Fruit fly (Drosophila melanogaster) whole organism, wandering third instar larva: Measurements from ENCODE around the gene CG18135.

Experiments used
- Abd-B ChIP-seq: fragments of >200 bp; optimal IDR thresholded peaks from 2 replicates; lab custom pipeline; 2017; ENCODE audit warnings: missing biosample characterization, missing genetic modification characterization
- CG32264 ChIP-seq: fragments of 200-800 bp; sonication (Bioruptor generic); optimal IDR thresholded peaks from 2 replicates; lab custom pipeline; 2016; ENCODE audit warnings: missing biosample characterization, missing genetic modification characterization
- CG9705 ChIP-seq: fragments of 200-800 bp; sonication (Bioruptor generic); optimal IDR thresholded peaks from 2 replicates; lab custom pipeline; 2018; ENCODE audit warnings: missing biosample characterization, mild to moderate bottlenecking, missing genetic modification characterization
- CrebA ChIP-seq: fragments of 200-800 bp; sonication (Bioruptor generic); optimal IDR thresholded peaks from 2 replicates; lab custom pipeline; 2016; ENCODE audit warnings: missing biosample characterization, mild to moderate bottlenecking, missing genetic modification characterization, borderline replicate concordance
- Dfd ChIP-seq: fragments of >200 bp; optimal IDR thresholded peaks from 2 replicates; lab custom pipeline; 2017; ENCODE audit warnings: missing biosample characterization, missing genetic modification characterization
- Dif ChIP-seq: fragments of 200-275, 200-300 bp; sonication (Bioruptor generic); optimal IDR thresholded peaks from 2 replicates; lab custom pipeline; 2018; ENCODE audit warnings: missing biosample characterization, missing genetic modification characterization; ENCODE audit not compliant: partially characterized antibody
- GATAd ChIP-seq: sonication (Bioruptor generic); optimal IDR thresholded peaks from 2 replicates; lab custom pipeline; 2016; ENCODE audit warnings: missing biosample characterization, missing genetic modification characterization
- HLH106 ChIP-seq: fragments of 200-800 bp; optimal IDR thresholded peaks from 3 replicates; lab custom pipeline; 2019; ENCODE audit warnings: missing biosample characterization, mild to moderate bottlenecking, missing genetic modification characterization, moderate library complexity
- Hnf4 ChIP-seq: fragments of 200-800 bp; sonication (Bioruptor generic); optimal IDR thresholded peaks from 2 replicates; lab custom pipeline; 2016; ENCODE audit warnings: missing biosample characterization, mild to moderate bottlenecking, missing genetic modification characterization
- Hr78 ChIP-seq: fragments of >200 bp; optimal IDR thresholded peaks from 2 replicates; lab custom pipeline; 2017; ENCODE audit warnings: missing biosample characterization, missing genetic modification characterization
- Hr83 ChIP-seq: fragments of 200-300 bp; sonication (Bioruptor generic); optimal IDR thresholded peaks from 2 replicates; lab custom pipeline; 2016; ENCODE audit warnings: missing biosample characterization, mild to moderate bottlenecking, missing genetic modification characterization, moderate library complexity; ENCODE audit not compliant: poor library complexity, severe bottlenecking
- Jra ChIP-seq: sonication (Bioruptor generic); optimal IDR thresholded peaks from 2 replicates; lab custom pipeline; 2016; ENCODE audit warnings: missing biosample characterization, missing genetic modification characterization
- Mio ChIP-seq: sonication (Bioruptor generic); optimal IDR thresholded peaks from 2 replicates; lab custom pipeline; 2016; ENCODE audit warnings: missing biosample characterization, missing genetic modification characterization
- Myc ChIP-seq: fragments of >200 bp; optimal IDR thresholded peaks from 2 replicates; lab custom pipeline; 2017
- N ChIP-seq: fragments of >200 bp; optimal IDR thresholded peaks from 2 replicates; lab custom pipeline; 2018; ENCODE audit warnings: missing biosample characterization, missing external identifiers, missing genetic modification characterization
- OdsH ChIP-seq: fragments of 200-800 bp; sonication (Bioruptor generic); optimal IDR thresholded peaks from 2 replicates; lab custom pipeline; 2016; ENCODE audit warnings: missing biosample characterization, mild to moderate bottlenecking, missing genetic modification characterization
- Rel ChIP-seq, 2 experiments: fragments of 200-800 bp; sonication (Bioruptor generic) in 1 of 2; optimal IDR thresholded peaks; 2 replicates in 1 of 2; 3 replicates in 1 of 2; lab custom pipeline; 2016 to 2019; ENCODE audit warnings: mild to moderate bottlenecking in 2 of 2, missing biosample characterization in 2 of 2, missing genetic modification characterization in 2 of 2, moderate library complexity in 1 of 2
- Sp1 ChIP-seq: fragments of 200-800 bp; sonication (Bioruptor generic); optimal IDR thresholded peaks from 3 replicates; lab custom pipeline; 2019; ENCODE audit warnings: missing biosample characterization, mild to moderate bottlenecking, missing genetic modification characterization, moderate library complexity
- Vsx2 ChIP-seq: fragments of 200-300, 225-300 bp; sonication (Bioruptor generic); optimal IDR thresholded peaks from 2 replicates; lab custom pipeline; 2018; ENCODE audit warnings: missing biosample characterization, missing genetic modification characterization; ENCODE audit not compliant: partially characterized antibody
- br ChIP-seq: fragments of 200-800 bp; sonication (Bioruptor generic); optimal IDR thresholded peaks from 2 replicates; lab custom pipeline; 2016; ENCODE audit warnings: missing biosample characterization, missing genetic modification characterization
- brk ChIP-seq: fragments of 200-800 bp; sonication (Bioruptor generic); optimal IDR thresholded peaks from 2 replicates; lab custom pipeline; 2016; ENCODE audit warnings: missing biosample characterization, mild to moderate bottlenecking, missing genetic modification characterization
- dl ChIP-seq, 2 experiments: fragments of 175-275, 200-275 bp in 1 of 2; fragments of 200-275 bp in 1 of 2; sonication (Bioruptor generic); optimal IDR thresholded peaks; lab custom pipeline; 2018; ENCODE audit warnings: mild to moderate bottlenecking in 2 of 2, missing biosample characterization in 2 of 2, missing genetic modification characterization in 2 of 2, moderate library complexity in 2 of 2; ENCODE audit not compliant: partially characterized antibody in 2 of 2, insufficient read depth in 1 of 2
- dmrt93B ChIP-seq: fragments of 200-800 bp; sonication (Bioruptor generic); optimal IDR thresholded peaks from 2 replicates; lab custom pipeline; 2018; ENCODE audit warnings: missing biosample characterization, mild to moderate bottlenecking, missing genetic modification characterization
- dsf ChIP-seq: sonication (Bioruptor generic); optimal IDR thresholded peaks from 2 replicates; lab custom pipeline; 2016; ENCODE audit warnings: missing biosample characterization, missing genetic modification characterization, borderline replicate concordance
- ey ChIP-seq: fragments of 200-800 bp; sonication (Bioruptor generic); optimal IDR thresholded peaks from 2 replicates; lab custom pipeline; 2016; ENCODE audit warnings: missing biosample characterization, missing genetic modification characterization
- foxo ChIP-seq, 2 experiments: fragments of 200-800 bp; sonication (Bioruptor generic); optimal IDR thresholded peaks; 2 replicates in 1 of 2; 3 replicates in 1 of 2; lab custom pipeline; 2016 to 2017; ENCODE audit warnings: missing biosample characterization in 2 of 2, missing genetic modification characterization in 2 of 2
- fru ChIP-seq: fragments of 200-800 bp; sonication (Bioruptor generic); optimal IDR thresholded peaks from 3 replicates; lab custom pipeline; 2016; ENCODE audit warnings: missing biosample characterization, mild to moderate bottlenecking, missing genetic modification characterization
- h ChIP-seq: fragments of 200-800 bp; sonication (Bioruptor generic); optimal IDR thresholded peaks from 3 replicates; lab custom pipeline; 2016; ENCODE audit warnings: missing biosample characterization, mild to moderate bottlenecking, missing genetic modification characterization
- jim ChIP-seq: fragments of 175-275, 200-325 bp; sonication (Bioruptor generic); optimal IDR thresholded peaks from 2 replicates; lab custom pipeline; 2016; ENCODE audit warnings: missing biosample characterization, mild to moderate bottlenecking, missing genetic modification characterization
- lola ChIP-seq: fragments of >200 bp; optimal IDR thresholded peaks from 2 replicates; lab custom pipeline; 2017; ENCODE audit warnings: missing biosample characterization, missing genetic modification characterization
- pan ChIP-seq: fragments of >200 bp; optimal IDR thresholded peaks from 2 replicates; lab custom pipeline; 2017
- psq ChIP-seq: fragments of 200-800 bp; sonication (Bioruptor generic); optimal IDR thresholded peaks from 3 replicates; lab custom pipeline; 2017; ENCODE audit warnings: missing biosample characterization, mild to moderate bottlenecking, missing genetic modification characterization, moderate library complexity
- rgr ChIP-seq: fragments of 200-800 bp; sonication (Bioruptor generic); optimal IDR thresholded peaks from 3 replicates; lab custom pipeline; 2016; ENCODE audit warnings: missing biosample characterization, mild to moderate bottlenecking, missing genetic modification characterization
- sage ChIP-seq: fragments of 200-800 bp; sonication (Bioruptor generic); optimal IDR thresholded peaks from 2 replicates; lab custom pipeline; 2016; ENCODE audit warnings: missing biosample characterization, mild to moderate bottlenecking, missing genetic modification characterization
- sv ChIP-seq: fragments of 200-800 bp; sonication (Bioruptor generic); optimal IDR thresholded peaks from 3 replicates; lab custom pipeline; 2016; ENCODE audit warnings: missing biosample characterization, missing genetic modification characterization
- tai ChIP-seq: sonication (Bioruptor generic); optimal IDR thresholded peaks from 2 replicates; lab custom pipeline; 2016; ENCODE audit warnings: missing biosample characterization, missing genetic modification characterization
- usp ChIP-seq: fragments of >200 bp; optimal IDR thresholded peaks from 2 replicates; lab custom pipeline; 2017; ENCODE audit warnings: missing biosample characterization, missing genetic modification characterization
- woc ChIP-seq: sonication (Bioruptor generic); optimal IDR thresholded peaks from 2 replicates; lab custom pipeline; 2016; ENCODE audit warnings: missing biosample characterization, mild to moderate bottlenecking, missing genetic modification characterization

The CG18135 gene

DNA sequence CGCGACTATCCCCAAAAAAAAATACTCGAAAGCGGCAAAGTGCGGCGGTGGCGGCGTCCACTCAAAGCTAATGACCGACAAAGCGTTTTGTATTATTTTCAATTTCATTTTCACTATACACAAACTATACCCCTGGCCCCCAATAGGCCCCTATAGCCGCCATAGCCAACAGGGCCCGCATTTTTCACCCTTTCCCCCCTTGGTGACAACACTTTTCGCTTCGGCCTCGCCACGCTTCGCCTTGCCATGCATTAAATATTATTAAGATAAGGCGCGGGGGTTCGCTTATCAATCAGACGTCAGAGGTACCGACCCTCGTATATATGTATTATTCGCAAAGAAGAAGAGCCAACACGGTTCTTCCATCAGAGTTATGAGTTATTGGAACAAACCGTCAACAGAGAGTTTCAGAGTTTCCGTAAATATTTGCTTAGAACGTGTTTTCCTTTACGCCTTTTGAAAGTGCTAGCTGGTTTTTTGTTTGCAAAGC, 42.1 kb upstream of the CG18135 start:
- TF ChIP-seq usp (GFP tag; lab: Kevin White, UChicago): no peak
- TF ChIP-seq Dfd (GFP tag; lab: Kevin White, UChicago): no peak
- TF ChIP-seq br: peak; percentile 3
- TF ChIP-seq rgr (GFP tag; lab: Kevin White, UChicago): no peak
- no peak for TF ChIP-seq Jra (GFP tag; lab: Kevin White, UChicago)
- no peak for TF ChIP-seq Rel (GFP tag; optimal IDR thresholded peaks at IDR 0.05; lab: Kevin White, UChicago)
- TF ChIP-seq Rel (tag; optimal IDR thresholded peaks at IDR 0.05; lab: Kevin White, UChicago): peak; percentile 5
- peak; percentile 5 for TF ChIP-seq psq
- peak; percentile 83 for TF ChIP-seq h

- no peak for TF ChIP-seq jim (GFP tag; lab: Kevin White, UChicago)
- TF ChIP-seq br: no peak
- TF ChIP-seq lola (GFP tag; lab: Kevin White, UChicago): no peak
- TF ChIP-seq brk (GFP tag; lab: Kevin White, UChicago): no peak
Measured at dm6 chr3L:19037051-19037450, 39.0 kb upstream of the CG18135 start.

DNA sequence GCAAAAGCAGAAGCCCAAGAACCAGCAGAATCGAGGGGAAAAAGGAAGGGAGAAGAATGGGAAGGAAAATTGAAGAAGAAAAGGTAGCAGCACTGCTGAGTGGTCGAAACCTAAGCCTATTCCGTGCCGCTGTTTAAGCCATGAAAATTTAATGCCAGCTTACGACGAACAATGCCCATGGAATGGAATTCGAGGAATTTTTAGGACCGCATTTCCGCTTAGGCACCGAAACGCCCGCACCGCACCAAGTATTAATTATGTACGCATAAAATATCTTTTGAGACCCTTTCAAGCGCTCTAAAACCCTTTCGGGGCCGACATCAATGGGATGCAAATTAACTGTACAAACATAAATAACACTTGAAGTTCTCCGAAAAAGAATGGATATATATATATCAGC, 38.0 kb upstream of the CG18135 start:
- TF ChIP-seq Abd-B (GFP tag; lab: Kevin White, UChicago) (no peak), lola (GFP tag; lab: Kevin White, UChicago) (no peak), CrebA (GFP tag; lab: Kevin White, UChicago) (no peak), h (no peak), br (no peak), dsf (GFP tag; lab: Kevin White, UChicago) (no peak), brk (GFP tag; lab: Kevin White, UChicago) (no peak), HLH106 (tag; lab: Kevin White, UChicago) (no peak), fru (GFP tag; lab: Kevin White, UChicago) (no peak), dl (GFP tag; optimal IDR thresholded peaks at IDR 0.05; lab: Kevin White, UChicago; ENCODE audit: insufficient read depth in 1 of 2, partially characterized antibody in 2 of 2) (no peak), foxo (GFP tag; optimal IDR thresholded peaks at IDR 0.05; lab: Kevin White, UChicago) (no peak), sage (GFP tag; lab: Kevin White, UChicago) (no peak)

DNA sequence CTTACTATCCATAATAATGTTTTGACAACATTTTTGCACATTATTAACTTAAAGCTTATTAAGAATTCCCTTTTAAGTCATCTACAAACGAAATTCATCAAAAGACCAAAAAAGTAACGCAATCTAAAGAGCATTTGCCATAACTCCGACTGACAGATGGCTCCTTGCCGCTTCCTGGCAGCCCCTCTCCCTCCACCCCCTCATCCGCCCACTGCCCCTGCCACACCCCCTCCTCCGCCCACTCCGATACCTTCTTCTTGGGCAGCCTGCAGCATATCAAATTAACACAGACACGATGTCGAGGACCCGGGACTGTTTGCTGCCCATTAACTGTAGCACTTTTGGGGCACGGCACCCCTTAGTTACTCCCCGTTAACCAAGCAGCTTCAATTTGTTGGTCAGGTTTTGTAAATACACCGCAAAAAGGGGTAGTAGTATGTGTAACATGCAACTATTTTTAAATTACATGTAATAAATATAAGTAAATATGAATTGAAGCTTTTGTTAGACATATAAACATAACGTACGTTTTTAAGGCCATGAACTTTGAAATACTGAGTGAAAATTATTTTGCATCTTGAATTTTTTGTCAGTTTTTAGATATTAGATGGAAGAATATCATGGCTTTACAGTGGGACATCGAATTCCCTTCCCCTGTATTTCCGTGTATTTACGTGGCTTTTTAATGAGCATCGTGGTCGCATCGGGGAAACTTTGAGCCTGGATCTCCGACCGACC, 37.2 kb upstream of the CG18135 start:
- TF ChIP-seq Mio: no peak
- no peak for TF ChIP-seq GATAd (GFP tag; lab: Kevin White, UChicago)
- TF ChIP-seq dsf (GFP tag; lab: Kevin White, UChicago): no peak
- TF ChIP-seq Vsx2 (GFP tag; lab: Kevin White, UChicago): no peak
- no peak for TF ChIP-seq lola (GFP tag; lab: Kevin White, UChicago)
- TF ChIP-seq Dif: no peak
- no peak for TF ChIP-seq sv (GFP tag; lab: Kevin White, UChicago)
- no peak for TF ChIP-seq Abd-B (GFP tag; lab: Kevin White, UChicago)
- TF ChIP-seq tai (GFP tag; lab: Kevin White, UChicago): no peak
- TF ChIP-seq foxo (GFP tag; optimal IDR thresholded peaks at IDR 0.05; lab: Kevin White, UChicago): peak in 1 of 2 experiments; percentile 54
- TF ChIP-seq Jra (GFP tag; lab: Kevin White, UChicago): no peak
- no peak for TF ChIP-seq pan
- TF ChIP-seq Rel (GFP tag; optimal IDR thresholded peaks at IDR 0.05; lab: Kevin White, UChicago): no peak
- TF ChIP-seq Rel (tag; optimal IDR thresholded peaks at IDR 0.05; lab: Kevin White, UChicago): no peak
- TF ChIP-seq HLH106 (tag; lab: Kevin White, UChicago): peak; percentile 62
- no peak for TF ChIP-seq Hr83
- TF ChIP-seq dmrt93B (GFP tag; lab: Kevin White, UChicago): peak; percentile 24
- peak; percentile 53 for TF ChIP-seq psq
- no peak for TF ChIP-seq Myc
- TF ChIP-seq ey: peak; percentile 44
- peak; percentile 35 for TF ChIP-seq CG9705
- TF ChIP-seq CrebA (GFP tag; lab: Kevin White, UChicago): no peak
- no peak for TF ChIP-seq CG32264 (GFP tag; lab: Kevin White, UChicago)
- TF ChIP-seq br: peak; percentile 25
- peak; percentile 70 for TF ChIP-seq Sp1 (GFP tag; lab: Kevin White, UChicago)
- no peak for TF ChIP-seq Hr78 (GFP tag; lab: Kevin White, UChicago)
- peak; percentile 27 for TF ChIP-seq rgr (GFP tag; lab: Kevin White, UChicago)
- peak; percentile 68 for TF ChIP-seq Dfd (GFP tag; lab: Kevin White, UChicago)
- no peak for TF ChIP-seq usp (GFP tag; lab: Kevin White, UChicago)
- TF ChIP-seq N (GFP tag; lab: Kevin White, UChicago): no peak
- TF ChIP-seq h: peak; percentile 57
- TF ChIP-seq sage (GFP tag; lab: Kevin White, UChicago): no peak
- TF ChIP-seq dl (GFP tag; optimal IDR thresholded peaks at IDR 0.05; lab: Kevin White, UChicago; ENCODE audit: insufficient read depth in 1 of 2, partially characterized antibody in 2 of 2): no peak
- TF ChIP-seq fru (GFP tag; lab: Kevin White, UChicago): peak; percentile 70
- TF ChIP-seq jim (GFP tag; lab: Kevin White, UChicago): no peak
- TF ChIP-seq Hnf4 (GFP tag; lab: Kevin White, UChicago): no peak
- TF ChIP-seq brk (GFP tag; lab: Kevin White, UChicago): peak; percentile 10
- TF ChIP-seq woc: peak; percentile 28
- TF ChIP-seq OdsH: peak; percentile 53
